Fruit fly (Drosophila melanogaster): ENCODE measurements around the gene Pxt.

- TF ChIP-seq Dfd (GFP tag; optimal IDR thresholded peaks at IDR 0.05), result no peak
- no peak for TF ChIP-seq Myc (optimal IDR thresholded peaks at IDR 0.05)
- TF ChIP-seq psq (GFP tag; optimal IDR thresholded peaks at IDR 0.05), result peak; percentile 89
- TF ChIP-seq br (GFP tag; optimal IDR thresholded peaks at IDR 0.05), result no peak
Observed at dm6 chr3R:17712623-17713521, 6.4 kb upstream of the Pxt start.
